Fruit fly (Drosophila melanogaster) whole organism, embryonic: ENCODE measurements around the gene CG13898.

Experiments
- ATbp ChIP-seq: fragments of 200-800 bp; sonication (Bioruptor generic); optimal IDR thresholded peaks from 2 replicates; lab custom pipeline; 2017; ENCODE audit warnings: missing biosample characterization, mild to moderate bottlenecking, missing genetic modification characterization, missing genetic modification reagents
- Ada2b ChIP-seq: fragments of 200-800 bp; sonication (Bioruptor generic); IDR thresholded peaks from 2 replicates; pipeline ENCODE4 v1.3.6; 2022; ENCODE audit warnings: missing biosample characterization, missing genetic modification characterization
- Aef1 ChIP-seq: fragments of 200-800 bp; sonication (Bioruptor generic); IDR thresholded peaks from 3 replicates; pipeline ENCODE4 v1.3.6; 2022; ENCODE audit warnings: missing biosample characterization, missing genetic modification characterization
- Atf-2 ChIP-seq: fragments of 200-800 bp; sonication (Bioruptor generic); optimal IDR thresholded peaks from 2 replicates; lab custom pipeline; 2016; ENCODE audit warnings: missing biosample characterization, missing genetic modification characterization
- CG14441 ChIP-seq: fragments of 200-800 bp; sonication (Bioruptor generic); IDR thresholded peaks from 2 replicates; pipeline ENCODE4 v1.3.6; 2022; ENCODE audit warnings: missing biosample characterization, missing genetic modification characterization
- CG14710 ChIP-seq: fragments of 200-800 bp; sonication (Bioruptor generic); optimal IDR thresholded peaks from 3 replicates; lab custom pipeline; 2019; ENCODE audit warnings: missing biosample characterization, mild to moderate bottlenecking, missing genetic modification characterization, moderate library complexity
- CG16779 ChIP-seq: fragments of 200-800 bp; sonication (Bioruptor generic); IDR thresholded peaks from 2 replicates; pipeline ENCODE4 v1.3.6; 2022; ENCODE audit warnings: missing biosample characterization, missing genetic modification characterization
- CG17829 ChIP-seq: fragments of 200-800 bp; optimal IDR thresholded peaks from 2 replicates; lab custom pipeline; 2019; ENCODE audit warnings: missing biosample characterization, mild to moderate bottlenecking, missing genetic modification characterization, moderate library complexity
- CG17912 ChIP-seq: fragments of 200-800 bp; sonication (Bioruptor generic); optimal IDR thresholded peaks from 2 replicates; lab custom pipeline; 2018; ENCODE audit warnings: missing biosample characterization, mild to moderate bottlenecking, missing genetic modification characterization
- CG4617 ChIP-seq: fragments of 200-800 bp; sonication (Bioruptor generic); optimal IDR thresholded peaks from 3 replicates; lab custom pipeline; 2016; ENCODE audit warnings: missing biosample characterization, missing genetic modification characterization, borderline replicate concordance
- CG5180 ChIP-seq: fragments of 200-800 bp; sonication (Bioruptor generic); optimal IDR thresholded peaks from 3 replicates; lab custom pipeline; 2017; ENCODE audit warnings: missing biosample characterization, missing genetic modification characterization, mild to moderate bottlenecking, moderate library complexity, missing genetic modification reagents
- CG6254 ChIP-seq: fragments of 200-800 bp; sonication (Bioruptor generic); optimal IDR thresholded peaks from 3 replicates; lab custom pipeline; 2017; ENCODE audit warnings: mild to moderate bottlenecking, missing biosample characterization, missing genetic modification reagents, missing genetic modification characterization
- CG6272 ChIP-seq: fragments of 200-800 bp; sonication (Bioruptor generic); IDR thresholded peaks from 2 replicates; pipeline ENCODE4 v1.3.6; 2022; ENCODE audit warnings: missing biosample characterization, missing genetic modification characterization
- CG6689 ChIP-seq: fragments of 200-800 bp; sonication (Bioruptor generic); IDR thresholded peaks from 2 replicates; pipeline ENCODE4 v1.3.6; 2022; ENCODE audit warnings: missing biosample characterization, missing genetic modification characterization
- CG6813 ChIP-seq: fragments of 200-800 bp; sonication (Bioruptor generic); optimal IDR thresholded peaks from 2 replicates; lab custom pipeline; 2017; ENCODE audit warnings: missing biosample characterization, missing genetic modification characterization, mild to moderate bottlenecking, moderate library complexity, missing genetic modification reagents
- CG7271 ChIP-seq: fragments of 200-800 bp; sonication (Bioruptor generic); optimal IDR thresholded peaks from 2 replicates; lab custom pipeline; 2018; ENCODE audit warnings: missing biosample characterization, mild to moderate bottlenecking, missing genetic modification characterization, moderate library complexity
- CG9215 ChIP-seq: fragments of 200-800 bp; sonication (Bioruptor generic); IDR thresholded peaks from 2 replicates; pipeline ENCODE4 v1.3.6; 2022; ENCODE audit warnings: missing biosample characterization, missing genetic modification characterization
- Dfd ChIP-seq, 2 experiments: fragments of >200 bp; optimal IDR thresholded peaks; 2 replicates each; lab custom pipeline; 2017; ENCODE audit warnings: missing biosample characterization in 2 of 2, missing genetic modification characterization in 2 of 2
- E2f1 ChIP-seq: fragments of 200-800 bp; sonication (Bioruptor generic); IDR thresholded peaks from 2 replicates; pipeline ENCODE4 v1.3.6; 2022; ENCODE audit warnings: missing biosample characterization, missing genetic modification characterization
- Elba2 ChIP-seq: fragments of 200-800 bp; sonication (Bioruptor generic); optimal IDR thresholded peaks from 3 replicates; lab custom pipeline; 2016; ENCODE audit warnings: missing biosample characterization, missing genetic modification characterization
- HLHmδ ChIP-seq: fragments of 200-800 bp; sonication (Bioruptor generic); optimal IDR thresholded peaks from 2 replicates; lab custom pipeline; 2018; ENCODE audit warnings: missing biosample characterization, mild to moderate bottlenecking, missing genetic modification characterization, moderate library complexity
- Neu2 ChIP-seq: fragments of 200-800 bp; sonication (Bioruptor generic); optimal IDR thresholded peaks from 3 replicates; lab custom pipeline; 2016; ENCODE audit warnings: missing biosample characterization, missing genetic modification characterization, borderline replicate concordance
- Nf-YA ChIP-seq: fragments of 200-800 bp; sonication (Bioruptor generic); IDR thresholded peaks from 2 replicates; pipeline ENCODE4 v1.3.6; 2022; ENCODE audit warnings: missing biosample characterization, missing genetic modification characterization
- Oli ChIP-seq: fragments of 200-800 bp; sonication (Bioruptor generic); optimal IDR thresholded peaks from 2 replicates; lab custom pipeline; 2018; ENCODE audit warnings: missing biosample characterization, mild to moderate bottlenecking, missing genetic modification characterization, moderate library complexity
- Optix ChIP-seq: fragments of 200-800 bp; sonication (Bioruptor generic); IDR thresholded peaks from 3 replicates; pipeline ENCODE4 v1.3.6; 2022; ENCODE audit warnings: missing biosample characterization, missing genetic modification characterization
- Xrp1 ChIP-seq: fragments of 200-800 bp; sonication (Bioruptor generic); IDR thresholded peaks from 2 replicates; pipeline ENCODE4 v1.3.6; 2022; ENCODE audit warnings: missing biosample characterization, missing genetic modification characterization
- aop ChIP-seq: fragments of 200-800 bp; sonication (Bioruptor generic); IDR thresholded peaks from 2 replicates; pipeline ENCODE4 v1.3.6; 2022; ENCODE audit warnings: missing biosample characterization, missing genetic modification characterization
- bab2 ChIP-seq: fragments of 200-800 bp; sonication (Bioruptor generic); optimal IDR thresholded peaks from 2 replicates; lab custom pipeline; 2016; ENCODE audit warnings: missing biosample characterization, missing genetic modification characterization
- cato ChIP-seq: fragments of 200-800 bp; sonication (Bioruptor generic); optimal IDR thresholded peaks from 2 replicates; lab custom pipeline; 2016; ENCODE audit warnings: missing biosample characterization, missing genetic modification characterization, borderline replicate concordance
- caup ChIP-seq: fragments of 200-800 bp; sonication (Bioruptor generic); optimal IDR thresholded peaks from 3 replicates; lab custom pipeline; 2017; ENCODE audit warnings: missing biosample characterization, mild to moderate bottlenecking, missing genetic modification characterization, moderate library complexity; ENCODE audit not compliant: severe bottlenecking
- chinmo ChIP-seq: fragments of 200-800 bp; sonication (Bioruptor generic); IDR thresholded peaks from 4 replicates; pipeline ENCODE4 v1.3.6; 2022; ENCODE audit warnings: missing biosample characterization, missing genetic modification characterization; ENCODE audit not compliant: partially characterized antibody
- chm ChIP-seq: fragments of 200-800 bp; sonication (Bioruptor generic); IDR thresholded peaks from 2 replicates; pipeline ENCODE4 v1.3.6; 2022; ENCODE audit warnings: missing biosample characterization, missing genetic modification characterization
- croc ChIP-seq: fragments of 200-800 bp; sonication (Bioruptor generic); conservative IDR thresholded peaks from 3 replicates; pipeline ENCODE4 v1.3.6; 2022; ENCODE audit warnings: missing biosample characterization, missing genetic modification characterization
- fd96Cb ChIP-seq: fragments of 200-800 bp; sonication (Bioruptor generic); optimal IDR thresholded peaks from 2 replicates; lab custom pipeline; 2018; ENCODE audit warnings: missing biosample characterization, mild to moderate bottlenecking, missing genetic modification characterization, moderate library complexity
- gem ChIP-seq: fragments of 200-800 bp; sonication (Bioruptor generic); optimal IDR thresholded peaks from 2 replicates; lab custom pipeline; 2019; ENCODE audit warnings: missing biosample characterization, mild to moderate bottlenecking, missing genetic modification characterization, moderate library complexity
- h ChIP-seq: fragments of >200 bp; optimal IDR thresholded peaks from 2 replicates; lab custom pipeline; 2017
- hth ChIP-seq: fragments of >200 bp; optimal IDR thresholded peaks from 2 replicates; lab custom pipeline; 2017; ENCODE audit warnings: inconsistent platforms
- insv ChIP-seq, 2 experiments: fragments of 200-800 bp; sonication (Bioruptor generic); optimal IDR thresholded peaks; 3 replicates each; lab custom pipeline; 2016 to 2018; ENCODE audit warnings: missing biosample characterization in 2 of 2, missing genetic modification characterization in 2 of 2
- lab ChIP-seq: fragments of 200-800 bp; sonication (Bioruptor generic); optimal IDR thresholded peaks from 3 replicates; lab custom pipeline; 2017; ENCODE audit warnings: missing biosample characterization, missing genetic modification characterization, mild to moderate bottlenecking, moderate library complexity, missing genetic modification reagents
- lbe ChIP-seq: fragments of 200-800 bp; sonication (Bioruptor generic); optimal IDR thresholded peaks from 2 replicates; lab custom pipeline; 2016; ENCODE audit warnings: missing biosample characterization, mild to moderate bottlenecking, missing genetic modification characterization
- nerfin-1 ChIP-seq: fragments of 200-800 bp; sonication (Bioruptor generic); optimal IDR thresholded peaks from 3 replicates; lab custom pipeline; 2019; ENCODE audit warnings: missing biosample characterization, mild to moderate bottlenecking, missing genetic modification characterization, moderate library complexity
- pros ChIP-seq: fragments of 200-800 bp; sonication (Bioruptor generic); optimal IDR thresholded peaks from 3 replicates; lab custom pipeline; 2019; ENCODE audit warnings: missing biosample characterization, mild to moderate bottlenecking, missing genetic modification characterization, moderate library complexity
- pum ChIP-seq: fragments of 200-800 bp; sonication (Bioruptor generic); optimal IDR thresholded peaks from 2 replicates; lab custom pipeline; 2016; ENCODE audit warnings: missing biosample characterization, missing genetic modification characterization
- ro ChIP-seq: fragments of 200-800 bp; sonication (Bioruptor generic); IDR thresholded peaks from 2 replicates; pipeline ENCODE4 v1.3.6; 2022; ENCODE audit warnings: missing biosample characterization, missing genetic modification characterization
- sd ChIP-seq: fragments of 200-800 bp; sonication (Bioruptor generic); optimal IDR thresholded peaks from 3 replicates; lab custom pipeline; 2018; ENCODE audit warnings: missing biosample characterization, mild to moderate bottlenecking, missing genetic modification characterization, moderate library complexity
- sim ChIP-seq: fragments of 200-800 bp; sonication (Bioruptor generic); IDR thresholded peaks from 2 replicates; pipeline ENCODE4 v1.3.6; 2022; ENCODE audit warnings: missing biosample characterization, missing genetic modification characterization
- sob ChIP-seq: fragments of 200-800 bp; sonication (Bioruptor generic); IDR thresholded peaks from 2 replicates; pipeline ENCODE4 v1.3.6; 2022; ENCODE audit warnings: missing biosample characterization, missing genetic modification characterization
- stc ChIP-seq: fragments of 200-800 bp; sonication (Bioruptor generic); IDR thresholded peaks from 2 replicates; pipeline ENCODE4 v1.3.6; 2022; ENCODE audit warnings: missing biosample characterization, missing genetic modification characterization
- tx ChIP-seq: fragments of 200-800 bp; sonication (Bioruptor generic); optimal IDR thresholded peaks from 2 replicates; lab custom pipeline; 2016; ENCODE audit warnings: missing biosample characterization, missing genetic modification characterization
- zen2 ChIP-seq: fragments of 200-800 bp; sonication (Bioruptor generic); IDR thresholded peaks from 3 replicates; pipeline ENCODE4 v1.3.6; 2022; ENCODE audit warnings: missing biosample characterization, missing genetic modification characterization; ENCODE audit not compliant: partially characterized antibody

Gene CG13898

DNA sequence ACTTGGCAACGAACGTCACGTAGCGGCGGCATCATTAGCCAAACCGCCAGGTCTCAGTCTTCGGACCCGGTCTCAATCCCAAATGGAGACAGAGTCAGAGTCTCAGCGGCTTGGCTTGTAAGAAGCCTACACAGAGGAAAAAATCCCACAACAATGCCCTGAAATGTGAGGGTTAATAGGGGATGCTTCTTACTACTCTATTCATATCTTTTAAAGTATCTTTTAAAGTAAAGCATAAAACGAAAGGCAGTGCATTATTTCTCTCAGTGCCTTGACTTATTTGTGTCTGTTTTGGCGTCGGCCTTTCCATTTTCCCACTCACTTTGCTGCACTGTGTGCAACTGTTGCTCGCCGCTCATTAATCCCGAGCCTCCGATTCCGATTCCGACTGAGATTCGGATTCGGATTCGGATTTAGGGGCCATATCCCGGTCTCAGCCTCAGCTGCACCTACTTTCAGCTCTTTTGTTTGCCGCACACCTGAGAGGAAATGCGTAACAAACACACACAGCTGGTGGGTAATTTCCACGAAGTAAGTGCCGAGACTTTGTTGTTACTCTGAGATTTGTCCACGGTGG, 41.4 kb downstream of the CG13898 start (continued):
- TF ChIP-seq Neu2 (GFP tag; lab: Kevin White, UChicago) (peak; percentile 23), Atf-2 (GFP tag; lab: Kevin White, UChicago) (peak; percentile 82), caup (GFP tag; lab: Kevin White, UChicago) (peak; percentile 55), chm (GFP tag; lab: Robert Waterston, UW) (peak; percentile 94), sd (peak; percentile 22), Dfd (GFP tag; optimal IDR thresholded peaks at IDR 0.05; lab: Kevin White, UChicago) (no peak), lab (GFP tag; lab: Kevin White, UChicago) (peak; percentile 62), Optix (GFP tag; lab: Robert Waterston, UW) (peak; percentile 85), CG9215 (peak; percentile 41; the same call in 1 of the 2 replicates), fd96Cb (tag; lab: Kevin White, UChicago) (peak; percentile 87), CG14710 (tag; lab: Kevin White, UChicago) (peak; percentile 74), insv (GFP tag; optimal IDR thresholded peaks at IDR 0.05; lab: Kevin White, UChicago) (no peak), croc (GFP tag; lab: Robert Waterston, UW) (peak; percentile 77), Oli (peak; percentile 80), CG16779 (GFP tag; lab: Robert Waterston, UW) (no peak), CG17912 (GFP tag; lab: Kevin White, UChicago) (no peak), CG7271 (tag; lab: Kevin White, UChicago) (peak; percentile 45), pum (peak; percentile 61), zen2 (GFP tag; lab: Robert Waterston, UW) (no peak), stc (GFP tag; lab: Robert Waterston, UW) (peak; percentile 84), Nf-YA (peak; percentile 78), gem (tag; lab: Kevin White, UChicago) (peak; percentile 90), sob (GFP tag; lab: Robert Waterston, UW) (peak; percentile 85), lbe (peak; percentile 89), nerfin-1 (tag; lab: Kevin White, UChicago) (peak; percentile 64), CG6689 (peak; percentile 85), E2f1 (peak; percentile 85), CG17829 (tag; lab: Kevin White, UChicago) (peak; percentile 85), CG6813 (GFP tag; lab: Kevin White, UChicago) (peak; percentile 60), Ada2b (GFP tag; lab: Robert Waterston, UW) (peak; percentile 76), Aef1 (GFP tag; lab: Robert Waterston, UW) (peak; percentile 79), hth (lab: Kevin White, UChicago) (no peak), CG6272 (GFP tag; lab: Robert Waterston, UW) (peak; percentile 74), Xrp1 (GFP tag; lab: Robert Waterston, UW) (peak; percentile 93), sim (GFP tag; lab: Robert Waterston, UW) (peak; percentile 81), chinmo (no peak), h (lab: Kevin White, UChicago) (no peak), CG5180 (GFP tag; lab: Kevin White, UChicago) (peak; percentile 44), CG4617 (GFP tag; lab: Kevin White, UChicago) (peak; percentile 36), aop (GFP tag; lab: Robert Waterston, UW) (peak; percentile 39), ATbp (GFP tag; lab: Kevin White, UChicago) (peak; percentile 88), ro (GFP tag; lab: Robert Waterston, UW) (peak; percentile 74), pros (GFP tag; lab: Kevin White, UChicago) (peak; percentile 49), CG14441 (GFP tag; lab: Robert Waterston, UW) (peak; percentile 83), cato (peak; percentile 46), CG6254 (peak; percentile 82), HLHmδ (no peak), Elba2 (peak; percentile 56), tx (GFP tag; lab: Kevin White, UChicago) (peak; percentile 63), bab2 (GFP tag; lab: Kevin White, UChicago) (peak; percentile 78)
